Fruit fly (Drosophila melanogaster) whole organism, embryonic: ENCODE data around the gene Dhc36C.

ENCODE experiments used
- Awh ChIP-seq: fragments of 200-800 bp; sonication (Bioruptor generic); IDR thresholded peaks from 2 replicates; pipeline ENCODE4, ENCODE4 v1.3.6; 2022; ENCODE audit warnings: missing biosample characterization, missing genetic modification characterization
- BtbVII ChIP-seq: fragments of 200-800 bp; sonication (Bioruptor generic); optimal IDR thresholded peaks from 3 replicates; lab custom pipeline; 2017; ENCODE audit warnings: missing biosample characterization, mild to moderate bottlenecking, missing genetic modification characterization
- CG11456 ChIP-seq: fragments of 200-800 bp; sonication (Bioruptor generic); IDR thresholded peaks from 3 replicates; pipeline ENCODE4 v1.3.6; 2022; ENCODE audit warnings: missing biosample characterization, missing genetic modification characterization
- CG12299 ChIP-seq: fragments of 200-800 bp; sonication (Bioruptor generic); optimal IDR thresholded peaks from 2 replicates; lab custom pipeline; 2018; ENCODE audit warnings: missing biosample characterization, mild to moderate bottlenecking, missing genetic modification characterization
- CG12769 ChIP-seq: fragments of 200-800 bp; sonication (Bioruptor generic); optimal IDR thresholded peaks from 2 replicates; lab custom pipeline; 2019; ENCODE audit warnings: missing biosample characterization, mild to moderate bottlenecking, missing genetic modification characterization, moderate library complexity
- CG14441 ChIP-seq: fragments of 200-800 bp; sonication (Bioruptor generic); IDR thresholded peaks from 2 replicates; pipeline ENCODE4 v1.3.6; 2022; ENCODE audit warnings: missing biosample characterization, missing genetic modification characterization
- CG1529 ChIP-seq: fragments of 200-800 bp; sonication (Bioruptor generic); optimal IDR thresholded peaks from 3 replicates; lab custom pipeline; 2018; ENCODE audit warnings: missing biosample characterization, missing genetic modification characterization
- CG1603 ChIP-seq: fragments of 200-800 bp; sonication (Bioruptor generic); optimal IDR thresholded peaks from 2 replicates; lab custom pipeline; 2019; ENCODE audit warnings: missing biosample characterization, mild to moderate bottlenecking, missing genetic modification characterization, moderate library complexity
- CG16863 ChIP-seq: fragments of 200-800 bp; sonication (Bioruptor generic); optimal IDR thresholded peaks from 3 replicates; lab custom pipeline; 2016; ENCODE audit warnings: missing biosample characterization, missing genetic modification characterization
- CG17568 ChIP-seq: fragments of 200-800 bp; sonication (Bioruptor generic); optimal IDR thresholded peaks from 2 replicates; lab custom pipeline; 2018; ENCODE audit warnings: missing biosample characterization, mild to moderate bottlenecking, missing genetic modification characterization, moderate library complexity
- CG18599 ChIP-seq: fragments of 200-800 bp; sonication (Bioruptor generic); optimal IDR thresholded peaks from 3 replicates; lab custom pipeline; 2017; ENCODE audit warnings: missing biosample characterization, missing genetic modification characterization, mild to moderate bottlenecking, moderate library complexity, missing genetic modification reagents
- CG2129 ChIP-seq: fragments of 200-800 bp; sonication (Bioruptor generic); IDR thresholded peaks from 2 replicates; pipeline ENCODE4 v1.3.6; 2022; ENCODE audit warnings: missing biosample characterization, missing genetic modification characterization; ENCODE audit not compliant: partially characterized antibody
- CG30403 ChIP-seq: fragments of 200-800 bp; sonication (Bioruptor generic); optimal IDR thresholded peaks from 3 replicates; lab custom pipeline; 2016; ENCODE audit warnings: missing biosample characterization, missing genetic modification characterization
- CG32532 ChIP-seq: fragments of 200-800 bp; sonication (Bioruptor generic); IDR thresholded peaks from 2 replicates; pipeline ENCODE4 v1.3.6; 2022; ENCODE audit warnings: missing biosample characterization, missing genetic modification characterization
- CG3407 ChIP-seq: fragments of 200-800 bp; sonication (Bioruptor generic); optimal IDR thresholded peaks from 2 replicates; lab custom pipeline; 2018; ENCODE audit warnings: missing biosample characterization, mild to moderate bottlenecking, missing genetic modification characterization
- CG3847 ChIP-seq: fragments of 200-800 bp; sonication (Bioruptor generic); IDR thresholded peaks from 2 replicates; pipeline ENCODE4 v1.3.6; 2022; ENCODE audit warnings: missing biosample characterization, missing genetic modification characterization
- CG42726 ChIP-seq: fragments of 200-800 bp; sonication (Bioruptor generic); IDR thresholded peaks from 2 replicates; pipeline ENCODE4 v1.3.6; 2022; ENCODE audit warnings: missing biosample characterization, missing genetic modification characterization; ENCODE audit not compliant: partially characterized antibody
- CG4282 ChIP-seq: fragments of 200-800 bp; sonication (Bioruptor generic); optimal IDR thresholded peaks from 2 replicates; lab custom pipeline; 2016; ENCODE audit warnings: missing biosample characterization, missing genetic modification characterization
- CG4360 ChIP-seq: fragments of 200-800 bp; sonication (Bioruptor generic); IDR thresholded peaks from 2 replicates; pipeline ENCODE4 v1.3.6; 2022; ENCODE audit warnings: missing biosample characterization, missing genetic modification characterization
- CG4707 ChIP-seq: fragments of 200-800 bp; sonication (Bioruptor generic); optimal IDR thresholded peaks from 2 replicates; lab custom pipeline; 2018; ENCODE audit warnings: missing biosample characterization, mild to moderate bottlenecking, missing genetic modification characterization, moderate library complexity
- CG4730 ChIP-seq: fragments of 200-800 bp; sonication (Bioruptor generic); IDR thresholded peaks from 2 replicates; pipeline ENCODE4 v1.3.6; 2022; ENCODE audit warnings: missing biosample characterization, missing genetic modification characterization
- CG6175 ChIP-seq: fragments of 200-800 bp; sonication (Bioruptor generic); IDR thresholded peaks from 3 replicates; pipeline ENCODE4 v1.3.6; 2022; ENCODE audit warnings: missing biosample characterization, missing genetic modification characterization
- CG9932 ChIP-seq: fragments of 200-800 bp; sonication (Bioruptor generic); IDR thresholded peaks from 2 replicates; pipeline ENCODE4 v1.3.6; 2022; ENCODE audit warnings: missing biosample characterization, missing genetic modification characterization
- Doc3 ChIP-seq: fragments of 200-800 bp; sonication (Bioruptor generic); IDR thresholded peaks from 3 replicates; pipeline ENCODE4 v1.3.6; 2022; ENCODE audit warnings: missing biosample characterization, missing genetic modification characterization; ENCODE audit not compliant: partially characterized antibody
- Gsc ChIP-seq: fragments of 200-800 bp; sonication (Bioruptor generic); IDR thresholded peaks from 2 replicates; pipeline ENCODE4 v1.3.6; 2022; ENCODE audit warnings: missing biosample characterization, missing genetic modification characterization
- HLH4C ChIP-seq: fragments of 200-800 bp; sonication (Bioruptor generic); IDR thresholded peaks from 3 replicates; pipeline ENCODE4 v1.3.6; 2022; ENCODE audit warnings: missing biosample characterization, missing genetic modification characterization; ENCODE audit not compliant: partially characterized antibody
- Hand ChIP-seq: fragments of 200-800 bp; sonication (Bioruptor generic); optimal IDR thresholded peaks from 2 replicates; lab custom pipeline; 2017; ENCODE audit warnings: mild to moderate bottlenecking, missing biosample characterization, missing genetic modification reagents, missing genetic modification characterization
- Hr3 ChIP-seq: fragments of 200-800 bp; sonication (Bioruptor generic); optimal IDR thresholded peaks from 3 replicates; lab custom pipeline; 2016; ENCODE audit warnings: missing biosample characterization, missing genetic modification characterization
- Lim3 ChIP-seq: fragments of 200-800 bp; sonication (Bioruptor generic); IDR thresholded peaks from 2 replicates; pipeline ENCODE4 v1.3.6; 2022; ENCODE audit warnings: missing biosample characterization, missing genetic modification characterization
- Lpt ChIP-seq: fragments of >200 bp; optimal IDR thresholded peaks from 2 replicates; lab custom pipeline; 2018; ENCODE audit warnings: missing biosample characterization, missing genetic modification characterization
- NC2β ChIP-seq: fragments of 200-800 bp; sonication (Bioruptor generic); optimal IDR thresholded peaks from 2 replicates; lab custom pipeline; 2016; ENCODE audit warnings: missing biosample characterization, missing genetic modification characterization
- Neu2 ChIP-seq: fragments of 200-800 bp; sonication (Bioruptor generic); optimal IDR thresholded peaks from 3 replicates; lab custom pipeline; 2016; ENCODE audit warnings: missing biosample characterization, missing genetic modification characterization, borderline replicate concordance
- NfI ChIP-seq: fragments of 200-800 bp; sonication (Bioruptor generic); optimal IDR thresholded peaks from 3 replicates; lab custom pipeline; 2018; ENCODE audit warnings: missing biosample characterization, mild to moderate bottlenecking, missing genetic modification characterization, moderate library complexity
- Ptx1 ChIP-seq: fragments of 200-800 bp; sonication (Bioruptor generic); IDR thresholded peaks from 2 replicates; pipeline ENCODE4 v1.3.6; 2022; ENCODE audit warnings: missing biosample characterization, missing genetic modification characterization
- Ravus ChIP-seq: fragments of 200-800 bp; sonication (Bioruptor generic); IDR thresholded peaks from 2 replicates; pipeline ENCODE4 v1.3.6; 2022; ENCODE audit warnings: missing biosample characterization, missing genetic modification characterization
- Six4 ChIP-seq: fragments of 200-800 bp; sonication (Bioruptor generic); optimal IDR thresholded peaks from 2 replicates; lab custom pipeline; 2016; ENCODE audit warnings: missing biosample characterization, missing genetic modification characterization
- ac ChIP-seq: fragments of 200-800 bp; sonication (Bioruptor generic); optimal IDR thresholded peaks from 3 replicates; lab custom pipeline; 2017; ENCODE audit warnings: missing biosample characterization, mild to moderate bottlenecking, missing genetic modification characterization
- croc ChIP-seq: fragments of 200-800 bp; sonication (Bioruptor generic); conservative IDR thresholded peaks from 3 replicates; pipeline ENCODE4 v1.3.6; 2022; ENCODE audit warnings: missing biosample characterization, missing genetic modification characterization
- disco-r ChIP-seq: fragments of 200-800 bp; sonication (Bioruptor generic); optimal IDR thresholded peaks from 2 replicates; lab custom pipeline; 2016; ENCODE audit warnings: missing biosample characterization, missing genetic modification characterization
- dysf ChIP-seq: fragments of 200-800 bp; sonication (Bioruptor generic); IDR thresholded peaks from 3 replicates; pipeline ENCODE4 v1.3.6; 2022; ENCODE audit warnings: missing biosample characterization, missing genetic modification characterization
- hb ChIP-seq: fragments of 200-800 bp; sonication (Bioruptor generic); IDR thresholded peaks from 3 replicates; pipeline ENCODE4 v1.3.6; 2022; ENCODE audit warnings: missing biosample characterization, missing genetic modification characterization; ENCODE audit not compliant: partially characterized antibody
- lmd ChIP-seq: fragments of 200-800 bp; sonication (Bioruptor generic); IDR thresholded peaks from 2 replicates; pipeline ENCODE4 v1.3.6; 2022; ENCODE audit warnings: missing biosample characterization, missing genetic modification characterization
- nmo ChIP-seq: fragments of 200-800 bp; sonication (Bioruptor generic); optimal IDR thresholded peaks from 2 replicates; lab custom pipeline; 2018; ENCODE audit warnings: missing biosample characterization, mild to moderate bottlenecking, missing genetic modification characterization, moderate library complexity
- odd ChIP-seq: fragments of 200-800 bp; sonication (Bioruptor generic); optimal IDR thresholded peaks from 2 replicates; lab custom pipeline; 2017; ENCODE audit warnings: missing biosample characterization, mild to moderate bottlenecking, missing genetic modification characterization
- salm ChIP-seq: fragments of 200-800 bp; sonication (Bioruptor generic); optimal IDR thresholded peaks from 2 replicates; lab custom pipeline; 2018; ENCODE audit warnings: missing biosample characterization, mild to moderate bottlenecking, missing genetic modification characterization
- sd ChIP-seq: fragments of 200-800 bp; sonication (Bioruptor generic); optimal IDR thresholded peaks from 3 replicates; lab custom pipeline; 2018; ENCODE audit warnings: missing biosample characterization, mild to moderate bottlenecking, missing genetic modification characterization, moderate library complexity
- slbo ChIP-seq: fragments of 200-800 bp; sonication (Bioruptor generic); IDR thresholded peaks from 2 replicates; pipeline ENCODE4 v1.3.6; 2022; ENCODE audit warnings: missing biosample characterization, missing genetic modification characterization
- slou ChIP-seq: fragments of 200-800 bp; sonication (Bioruptor generic); optimal IDR thresholded peaks from 3 replicates; lab custom pipeline; 2016; ENCODE audit warnings: missing biosample characterization, missing genetic modification characterization
- sqz ChIP-seq: fragments of 200-800 bp; sonication (Bioruptor generic); optimal IDR thresholded peaks from 3 replicates; lab custom pipeline; 2018; ENCODE audit warnings: missing biosample characterization, mild to moderate bottlenecking, missing genetic modification characterization
- tgo ChIP-seq: fragments of 200-800 bp; sonication (Bioruptor generic); IDR thresholded peaks from 3 replicates; pipeline ENCODE4 v1.3.6; 2022; ENCODE audit warnings: missing biosample characterization, missing genetic modification characterization
- zfh1 ChIP-seq: fragments of 200-800 bp; sonication (Bioruptor generic); IDR thresholded peaks from 3 replicates; pipeline ENCODE4 v1.3.6; 2022; ENCODE audit warnings: missing biosample characterization, missing genetic modification characterization

Gene Dhc36C

dm6 chr2L:17484174-17484573, 17.0 kb upstream of the Dhc36C start, which contains the start of the genes GCS2beta and CG5131 (continued):
- peak; percentile 75 for TF ChIP-seq Ravus (GFP tag; lab: Robert Waterston, UW)
- TF ChIP-seq CG1529 (GFP tag; lab: Kevin White, UChicago): peak; percentile 77
- peak; percentile 96 for TF ChIP-seq slou (GFP tag; lab: Kevin White, UChicago)
- TF ChIP-seq Doc3 (GFP tag; lab: Robert Waterston, UW): peak; percentile 94
- peak; percentile 91 for TF ChIP-seq tgo
- peak; percentile 96 for TF ChIP-seq Ptx1
- TF ChIP-seq CG3847: peak; percentile 96
- TF ChIP-seq CG4730 (GFP tag; lab: Robert Waterston, UW): peak; percentile 91
- TF ChIP-seq Lim3 (GFP tag; lab: Robert Waterston, UW): peak; percentile 47; the same call in 1 of the 2 replicates
- TF ChIP-seq Six4 (GFP tag; lab: Kevin White, UChicago): peak; percentile 90
- TF ChIP-seq CG4282 (GFP tag; lab: Kevin White, UChicago): peak; percentile 92
- TF ChIP-seq CG4360 (GFP tag; lab: Robert Waterston, UW): peak; percentile 49; the same call in 1 of the 2 replicates
- peak; percentile 84 for TF ChIP-seq CG2129 (GFP tag; lab: Robert Waterston, UW)
- peak; percentile 94 for TF ChIP-seq Hr3 (GFP tag; lab: Kevin White, UChicago)
- TF ChIP-seq odd (GFP tag; lab: Kevin White, UChicago): peak; percentile 63
- TF ChIP-seq CG32532 (GFP tag; lab: Robert Waterston, UW): peak; percentile 97
- TF ChIP-seq BtbVII (GFP tag; lab: Kevin White, UChicago): peak; percentile 73
- peak; percentile 95 for TF ChIP-seq CG16863 (GFP tag; lab: Kevin White, UChicago)
- peak; percentile 59 for TF ChIP-seq CG12299
- peak; percentile 53 for TF ChIP-seq sqz (GFP tag; lab: Kevin White, UChicago)
- no peak for TF ChIP-seq CG17568
- TF ChIP-seq zfh1 (GFP tag; lab: Robert Waterston, UW): peak; percentile 96
- peak; percentile 82 for TF ChIP-seq croc (GFP tag; lab: Robert Waterston, UW)
- TF ChIP-seq lmd (GFP tag; lab: Robert Waterston, UW): peak; percentile 95
- TF ChIP-seq salm (tag; lab: Kevin White, UChicago): peak; percentile 61
- peak; percentile 78 for TF ChIP-seq Neu2
- peak; percentile 88 for TF ChIP-seq HLH4C (GFP tag; lab: Robert Waterston, UW)
- peak; percentile 57; the same call in 1 of the 2 replicates for TF ChIP-seq CG42726 (GFP tag; lab: Robert Waterston, UW)
- peak; percentile 78 for TF ChIP-seq CG3407 (GFP tag; lab: Kevin White, UChicago)
- peak; percentile 92 for TF ChIP-seq CG18599 (GFP tag; lab: Kevin White, UChicago)
- TF ChIP-seq CG9932 (GFP tag; lab: Robert Waterston, UW): peak; percentile 98
- peak; percentile 97 for TF ChIP-seq CG11456
- TF ChIP-seq nmo (GFP tag; lab: Kevin White, UChicago): peak; percentile 96
- TF ChIP-seq CG1603: peak; percentile 97
- TF ChIP-seq CG30403 (GFP tag; lab: Kevin White, UChicago): peak; percentile 96
- TF ChIP-seq Hand: peak; percentile 25
- TF ChIP-seq ac (GFP tag; lab: Kevin White, UChicago): peak; percentile 48
- peak; percentile 24 for TF ChIP-seq CG4707 (GFP tag; lab: Kevin White, UChicago)
- TF ChIP-seq Lpt (GFP tag; lab: Kevin White, UChicago): no peak
- TF ChIP-seq disco-r (GFP tag; lab: Kevin White, UChicago): peak; percentile 88
- TF ChIP-seq NfI: peak; percentile 95
- peak; percentile 96 for TF ChIP-seq dysf (GFP tag; lab: Robert Waterston, UW)
- peak; percentile 91 for TF ChIP-seq hb (GFP tag; lab: Robert Waterston, UW)
- peak; percentile 95 for TF ChIP-seq CG14441 (GFP tag; lab: Robert Waterston, UW)
- TF ChIP-seq NC2β (GFP tag; lab: Kevin White, UChicago): peak; percentile 90
- peak; percentile 90 for TF ChIP-seq CG6175
- TF ChIP-seq sd (tag; lab: Kevin White, UChicago): peak; percentile 92
- peak; percentile 98 for TF ChIP-seq CG12769 (tag; lab: Kevin White, UChicago)
- TF ChIP-seq Awh (GFP tag; lab: Robert Waterston, UW): peak; percentile 87
- peak; percentile 84 for TF ChIP-seq Gsc (GFP tag; lab: Robert Waterston, UW)
- peak; percentile 98 for TF ChIP-seq slbo (GFP tag; lab: Robert Waterston, UW)
